Worm (Caenorhabditis elegans) whole organism, dauer: ENCODE results near the gene B0222.5.

Source experiments
- unc-62 ChIP-seq: sonication (generic microtip); optimal IDR thresholded peaks from 2 replicates; lab custom pipeline; 2017; ENCODE audit warnings: missing biosample characterization, missing genetic modification reagents, missing genetic modification characterization

Gene B0222.5

ce11 chrV:9128562-9128961, 26.1 kb downstream of the B0222.5 start:
- no peak for TF ChIP-seq unc-62 (GFP tag; lab: Kevin White, UChicago)

DNA sequence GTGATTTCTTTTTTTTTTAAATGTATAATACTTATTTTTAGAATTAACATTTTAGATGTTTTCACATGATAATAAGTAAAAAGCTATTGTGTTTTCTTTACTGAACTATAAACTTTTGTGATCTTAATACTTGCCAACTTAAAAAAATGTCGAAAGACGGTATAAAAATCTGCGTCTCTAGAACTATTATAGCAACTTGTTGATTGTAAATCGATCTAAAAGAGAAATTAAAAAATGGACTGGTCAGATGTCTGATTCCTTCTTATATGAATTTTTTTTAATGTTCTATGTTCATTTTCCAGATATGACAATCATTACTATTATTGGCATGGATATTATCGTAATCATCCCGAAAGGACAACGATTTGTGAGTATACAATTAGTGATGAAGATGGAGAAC, 26.9 kb downstream of the B0222.5 start, which contains the start of gene F21C10.3:
Gene F21C10.3, plus strand, starts transcription at position 301 of the 400 bp plus-strand sequence.
- TF ChIP-seq unc-62 (GFP tag; lab: Kevin White, UChicago): no peak

- TF ChIP-seq unc-62 (GFP tag; lab: Kevin White, UChicago): no peak
Observed at ce11 chrV:9126316-9126715, 28.4 kb downstream of the B0222.5 start, which contains the start of gene F21C10.4. Gene F21C10.4 (plus strand): TSS chrV:9126616.

ce11 chrV:9125345-9125744, 29.3 kb downstream of the B0222.5 start, which contains the start of gene F21C10.5:
Gene F21C10.5 (plus strand): TSS chrV:9125645.
- TF ChIP-seq unc-62 (GFP tag; lab: Kevin White, UChicago): no peak

DNA sequence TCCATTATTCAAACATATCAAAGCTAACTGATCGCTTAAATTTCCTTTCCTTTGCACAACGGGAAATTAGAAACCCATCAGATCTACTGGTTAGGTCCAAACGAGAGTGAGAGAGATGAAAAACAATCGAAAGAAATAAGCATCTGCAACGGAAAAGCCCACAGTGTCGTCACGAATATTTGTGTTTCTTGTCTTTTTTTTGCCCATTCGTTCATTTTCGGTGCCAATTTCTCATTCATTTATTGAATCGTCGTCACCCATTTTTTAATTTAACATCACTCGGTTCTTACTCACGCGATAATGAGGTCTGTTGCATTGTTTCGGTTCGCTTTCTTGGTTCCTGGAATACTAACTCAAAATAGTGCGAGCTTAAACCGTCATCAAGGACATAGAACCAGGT, 30.5 kb downstream of the B0222.5 start, which contains the start of gene F21C10.6:
Gene F21C10.6, plus strand, starts transcription at position 301 of the 400 bp plus-strand sequence.
- TF ChIP-seq unc-62 (GFP tag; lab: Kevin White, UChicago): no peak

ce11 chrV:9123186-9123585, 31.5 kb downstream of the B0222.5 start, which contains the start of gene F21C10.11:
Gene F21C10.11 (plus strand): TSS chrV:9123486.
- no peak for TF ChIP-seq unc-62 (GFP tag; lab: Kevin White, UChicago)

DNA sequence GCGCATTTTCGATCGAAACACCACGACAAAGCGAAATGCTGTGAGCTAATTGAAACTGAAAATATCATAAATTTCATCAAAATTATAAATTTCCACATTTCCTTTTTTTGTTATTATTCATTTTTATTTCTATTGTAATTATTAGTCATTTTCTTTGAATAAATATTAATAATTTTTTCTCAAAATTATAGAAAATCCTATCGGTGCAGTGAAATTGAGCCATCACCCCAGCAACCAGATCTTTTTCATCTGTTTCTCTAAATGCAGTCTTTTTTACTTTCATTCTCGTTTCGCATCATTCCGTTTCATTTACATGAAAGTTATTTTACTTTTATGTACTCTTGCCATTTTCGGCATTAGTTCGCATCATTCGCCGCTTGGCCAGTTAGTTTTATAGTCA, 32.7 kb downstream of the B0222.5 start, which contains the start of gene F21C10.13:
Gene F21C10.13, plus strand, starts transcription at position 301 of the 400 bp plus-strand sequence.
- TF ChIP-seq unc-62 (GFP tag; lab: Kevin White, UChicago): no peak

DNA sequence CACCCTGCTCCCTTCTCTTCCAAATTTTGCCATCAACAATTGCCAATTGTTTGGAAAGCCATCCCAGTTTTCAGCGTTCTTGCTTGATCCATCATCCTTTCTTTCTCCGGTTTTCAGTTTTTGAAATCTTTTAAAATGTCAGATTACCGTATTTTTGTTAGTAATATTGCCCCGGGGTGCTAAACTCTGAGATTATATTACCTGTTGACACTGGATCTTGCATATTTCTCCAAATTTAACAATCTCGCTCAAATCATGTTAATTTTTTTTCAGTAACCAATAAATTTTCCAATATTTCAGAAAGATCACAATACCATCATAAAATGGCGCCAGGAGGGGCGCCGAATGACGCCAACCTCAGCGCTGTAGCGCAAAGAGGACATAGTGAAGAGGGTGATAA, 42.2 kb downstream of the B0222.5 start, which contains the start of gene F21C10.7:
Gene F21C10.7, plus strand, starts transcription at position 301 of the 400 bp plus-strand sequence.
- TF ChIP-seq unc-62 (GFP tag; lab: Kevin White, UChicago): no peak

ce11 chrV:9111957-9112356, 42.7 kb downstream of the B0222.5 start:
- TF ChIP-seq unc-62 (GFP tag; lab: Kevin White, UChicago): no peak

DNA sequence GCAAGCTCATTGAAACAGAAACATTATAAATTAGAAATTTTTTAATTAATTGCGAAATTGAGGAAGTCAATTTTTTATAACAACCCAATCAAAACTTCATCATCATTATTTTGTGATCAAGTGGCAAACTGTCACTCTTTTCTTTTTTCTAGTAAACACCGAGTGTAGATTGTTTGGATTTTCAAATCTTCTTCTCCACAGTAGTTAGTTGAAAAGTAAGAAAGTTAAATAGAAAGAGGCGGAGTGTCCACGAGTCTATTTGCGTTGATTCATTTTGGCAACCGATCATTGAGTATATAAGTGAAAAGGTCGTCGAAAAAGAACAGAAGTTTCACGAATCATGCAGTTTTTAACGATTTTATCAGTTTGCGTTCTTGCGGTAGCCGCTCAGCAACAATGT, 45.4 kb downstream of the B0222.5 start, which contains the start of gene pqn-31:
Gene pqn-31, plus strand, starts transcription at position 301 of the 400 bp plus-strand sequence.
- no peak for TF ChIP-seq unc-62 (GFP tag; lab: Kevin White, UChicago)

ce11 chrV:9108219-9108618, 46.5 kb downstream of the B0222.5 start, which contains the start of gene F21C10.18:
Gene F21C10.18 (plus strand): TSS chrV:9108519.
- TF ChIP-seq unc-62 (GFP tag; lab: Kevin White, UChicago): no peak
